Worm (Caenorhabditis elegans): ENCODE data around the gene F16G10.7.

- TF ChIP-seq mbf-1 (tag; optimal IDR thresholded peaks at IDR 0.05) (no peak), zag-1 (tag; optimal IDR thresholded peaks at IDR 0.05) (no peak), skn-1 (tag; optimal IDR thresholded peaks at IDR 0.05) (no peak), blmp-1 (tag; optimal IDR thresholded peaks at IDR 0.05; ENCODE audit: insufficient read depth) (no peak), lsy-2 (tag; optimal IDR thresholded peaks at IDR 0.05) (no peak), mab-5 (tag; optimal IDR thresholded peaks at IDR 0.05) (no peak)
Measured at ce11 chrII:2411093-2411492, 31.0 kb upstream of the F16G10.7 start.

Data from whole organism, L2 larva.